Fruit fly (Drosophila melanogaster) Kc167 (cell line): ENCODE results near the gene CG10919.

Source experiments
- Myc ChIP-seq: fragments of >200 bp; optimal IDR thresholded peaks from 2 replicates; lab custom pipeline; 2017; ENCODE audit warnings: missing external identifiers
- h ChIP-seq: fragments of >200 bp; optimal IDR thresholded peaks from 3 replicates; lab custom pipeline; 2018; ENCODE audit warnings: missing external identifiers
- psq ChIP-seq: fragments of >200 bp; optimal IDR thresholded peaks from 2 replicates; lab custom pipeline; 2017; ENCODE audit warnings: missing external identifiers
- ttk ChIP-seq: sonication (Bioruptor generic); optimal IDR thresholded peaks from 2 replicates; lab custom pipeline; 2017; ENCODE audit warnings: missing external identifiers

DNA sequence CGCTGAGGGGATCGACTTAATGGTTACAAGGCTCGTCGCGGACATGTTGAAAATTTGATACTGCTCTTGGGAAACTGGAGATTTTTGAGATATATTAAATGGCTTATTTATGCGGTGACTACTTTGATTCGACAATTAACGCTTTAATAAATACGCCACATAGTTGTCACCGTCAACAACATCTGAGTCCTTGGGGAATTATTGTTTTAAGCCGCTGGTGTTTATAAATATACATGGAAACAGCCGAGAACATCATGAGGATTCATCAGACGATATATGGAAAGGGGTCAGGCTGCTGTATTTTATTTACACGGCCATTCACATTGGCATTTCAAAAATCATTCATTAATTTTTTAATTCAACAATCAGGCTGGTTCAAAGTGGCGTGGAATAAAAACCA is 13.7 kb downstream of the CG10919 start, which contains the start of gene CG11286:
- TF ChIP-seq ttk (lab: Kevin White, UChicago) (no peak), h (lab: Kevin White, UChicago) (no peak), psq (no peak), Myc (no peak)
